Fruit fly (Drosophila melanogaster) whole organism, prepupa: ENCODE measurements around the gene CG9040.
A peak's percentile ranks its signal among the peaks of the same experiment; 100 is the strongest.

Source experiments
- Blimp-1 ChIP-seq: fragments of 200-800 bp; sonication (Bioruptor generic); optimal IDR thresholded peaks from 3 replicates; lab custom pipeline; 2017; ENCODE audit warnings: missing biosample characterization, missing genetic modification characterization, mild to moderate bottlenecking, moderate library complexity, missing genetic modification reagents
- CG10631 ChIP-seq: fragments of 200-800 bp; sonication (Bioruptor generic); optimal IDR thresholded peaks from 2 replicates; lab custom pipeline; 2016; ENCODE audit warnings: missing biosample characterization, missing genetic modification characterization
- CG11294 ChIP-seq: fragments of 200-800 bp; sonication (Bioruptor generic); IDR thresholded peaks from 2 replicates; pipeline ENCODE4 v1.3.6; 2022; ENCODE audit warnings: missing biosample characterization, missing genetic modification characterization
- CG11762 ChIP-seq: fragments of 200-800 bp; sonication (Bioruptor generic); optimal IDR thresholded peaks from 3 replicates; lab custom pipeline; 2016; ENCODE audit warnings: missing biosample characterization, missing genetic modification characterization; ENCODE audit not compliant: insufficient read depth
- CG1621 ChIP-seq: fragments of 200-800 bp; sonication (Bioruptor generic); optimal IDR thresholded peaks from 3 replicates; lab custom pipeline; 2018; ENCODE audit warnings: missing biosample characterization, mild to moderate bottlenecking, missing genetic modification characterization
- CG16779 ChIP-seq: fragments of 200-800 bp; sonication (Bioruptor generic); optimal IDR thresholded peaks from 3 replicates; lab custom pipeline; 2017; ENCODE audit warnings: missing biosample characterization, mild to moderate bottlenecking, missing genetic modification characterization
- CG3032 ChIP-seq: fragments of 200-800 bp; optimal IDR thresholded peaks from 2 replicates; lab custom pipeline; 2019; ENCODE audit warnings: missing biosample characterization, mild to moderate bottlenecking, missing genetic modification characterization, moderate library complexity
- CG32006 ChIP-seq: fragments of 200-800 bp; sonication (Bioruptor generic); optimal IDR thresholded peaks from 3 replicates; lab custom pipeline; 2017; ENCODE audit warnings: missing biosample characterization, mild to moderate bottlenecking, missing genetic modification characterization
- CG34406 ChIP-seq: fragments of 200-800 bp; sonication (Bioruptor generic); optimal IDR thresholded peaks from 3 replicates; lab custom pipeline; 2016; ENCODE audit warnings: missing biosample characterization, missing genetic modification characterization
- CG3919 ChIP-seq: fragments of 200-800 bp; sonication (Bioruptor generic); optimal IDR thresholded peaks from 3 replicates; lab custom pipeline; 2016; ENCODE audit warnings: missing biosample characterization, missing genetic modification characterization
- CG6163 ChIP-seq: fragments of 200-800 bp; sonication (Bioruptor generic); IDR thresholded peaks from 3 replicates; pipeline ENCODE4 v1.3.6; 2022; ENCODE audit warnings: missing biosample characterization, missing genetic modification characterization
- CG6276 ChIP-seq: fragments of 200-800 bp; sonication (Bioruptor generic); optimal IDR thresholded peaks from 2 replicates; lab custom pipeline; 2017; ENCODE audit warnings: missing biosample characterization, mild to moderate bottlenecking, missing genetic modification characterization
- CG6854 ChIP-seq: fragments of 200-800 bp; sonication (Bioruptor generic); optimal IDR thresholded peaks from 2 replicates; lab custom pipeline; 2017; ENCODE audit warnings: missing biosample characterization, mild to moderate bottlenecking, missing genetic modification characterization
- CG7368 ChIP-seq: fragments of 200-800 bp; sonication (Bioruptor generic); optimal IDR thresholded peaks from 3 replicates; lab custom pipeline; 2016; ENCODE audit warnings: missing biosample characterization, missing genetic modification characterization
- CG8319 ChIP-seq: fragments of 200-800 bp; sonication (Bioruptor generic); optimal IDR thresholded peaks from 3 replicates; lab custom pipeline; 2016; ENCODE audit warnings: missing biosample characterization, missing genetic modification characterization
- CG8632 ChIP-seq: fragments of 200-800 bp; sonication (Bioruptor generic); optimal IDR thresholded peaks from 3 replicates; lab custom pipeline; 2016; ENCODE audit warnings: missing biosample characterization, missing genetic modification characterization
- CG9139 ChIP-seq: fragments of 200-800 bp; sonication (Bioruptor generic); optimal IDR thresholded peaks from 3 replicates; lab custom pipeline; 2017; ENCODE audit warnings: missing biosample characterization, mild to moderate bottlenecking, missing genetic modification characterization
- Eip75B ChIP-seq: fragments of 200-800 bp; sonication (Bioruptor generic); optimal IDR thresholded peaks from 3 replicates; lab custom pipeline; 2016; ENCODE audit warnings: missing biosample characterization, missing genetic modification characterization
- Eip78C ChIP-seq: fragments of 200-800 bp; sonication (Bioruptor generic); peaks from one replicate; lab custom pipeline; 2016; ENCODE audit warnings: missing biosample characterization, missing genetic modification characterization
- Eip93F ChIP-seq: fragments of 200-800 bp; sonication (Bioruptor generic); optimal IDR thresholded peaks from 2 replicates; lab custom pipeline; 2016; ENCODE audit warnings: missing biosample characterization, mild to moderate bottlenecking, missing genetic modification characterization
- Ets96B ChIP-seq: fragments of 200-800 bp; optimal IDR thresholded peaks from 2 replicates; lab custom pipeline; 2019; ENCODE audit warnings: missing biosample characterization, mild to moderate bottlenecking, missing genetic modification characterization, moderate library complexity
- Gug ChIP-seq: fragments of 200-800 bp; sonication (Bioruptor generic); IDR thresholded peaks from 2 replicates; pipeline ENCODE4 v1.3.6; 2022; ENCODE audit warnings: missing biosample characterization, missing genetic modification characterization
- Hr39 ChIP-seq: fragments of 200-800 bp; sonication (Bioruptor generic); optimal IDR thresholded peaks from 2 replicates; lab custom pipeline; 2016; ENCODE audit warnings: missing biosample characterization, missing genetic modification characterization
- Hr4 ChIP-seq: fragments of 200-800 bp; sonication (Bioruptor generic); optimal IDR thresholded peaks from 3 replicates; lab custom pipeline; 2016; ENCODE audit warnings: missing biosample characterization, missing genetic modification characterization
- Lpt ChIP-seq: fragments of 200-800 bp; sonication (Bioruptor generic); optimal IDR thresholded peaks from 3 replicates; lab custom pipeline; 2016; ENCODE audit warnings: missing biosample characterization, missing genetic modification characterization
- Met ChIP-seq: fragments of 200-800 bp; sonication (Bioruptor generic); optimal IDR thresholded peaks from 3 replicates; lab custom pipeline; 2016; ENCODE audit warnings: missing biosample characterization, missing genetic modification characterization
- OdsH ChIP-seq: fragments of 200-800 bp; sonication (Bioruptor generic); optimal IDR thresholded peaks from 3 replicates; lab custom pipeline; 2016; ENCODE audit warnings: missing biosample characterization, missing genetic modification characterization
- Smox ChIP-seq: fragments of 200-800 bp; sonication (Bioruptor generic); optimal IDR thresholded peaks from 3 replicates; lab custom pipeline; 2016; ENCODE audit warnings: missing biosample characterization, missing genetic modification characterization
- Sox14 ChIP-seq: fragments of 200-800 bp; sonication (Bioruptor generic); optimal IDR thresholded peaks from 3 replicates; lab custom pipeline; 2016; ENCODE audit warnings: missing biosample characterization, missing genetic modification characterization
- Sox15 ChIP-seq: fragments of 200-800 bp; sonication (Bioruptor generic); optimal IDR thresholded peaks from 3 replicates; lab custom pipeline; 2016; ENCODE audit warnings: missing biosample characterization, missing genetic modification characterization
- achi ChIP-seq: fragments of 200-800 bp; sonication (Bioruptor generic); optimal IDR thresholded peaks from 3 replicates; lab custom pipeline; 2016; ENCODE audit warnings: missing biosample characterization, missing genetic modification characterization
- cyc ChIP-seq: fragments of 200-800 bp; sonication (Bioruptor generic); optimal IDR thresholded peaks from 3 replicates; lab custom pipeline; 2016; ENCODE audit warnings: missing biosample characterization, missing genetic modification characterization
- dac ChIP-seq: fragments of 200-800 bp; sonication (Bioruptor generic); optimal IDR thresholded peaks from 2 replicates; lab custom pipeline; 2017; ENCODE audit warnings: missing biosample characterization, mild to moderate bottlenecking, missing genetic modification characterization
- dsx ChIP-seq: fragments of 200-800 bp; optimal IDR thresholded peaks from 3 replicates; lab custom pipeline; 2019; ENCODE audit warnings: missing biosample characterization, mild to moderate bottlenecking, missing genetic modification characterization, moderate library complexity; ENCODE audit not compliant: poor library complexity, severe bottlenecking
- eg ChIP-seq: fragments of 200-800 bp; sonication (Bioruptor generic); IDR thresholded peaks from 3 replicates; pipeline ENCODE4 v1.3.6; 2022; ENCODE audit warnings: missing biosample characterization, missing genetic modification characterization
- esn ChIP-seq: fragments of 200-800 bp; sonication (Bioruptor generic); optimal IDR thresholded peaks from 2 replicates; lab custom pipeline; 2016; ENCODE audit warnings: missing biosample characterization, mild to moderate bottlenecking, missing genetic modification characterization, moderate library complexity
- fd85E ChIP-seq: fragments of 200-800 bp; sonication (Bioruptor generic); optimal IDR thresholded peaks from 3 replicates; lab custom pipeline; 2016; ENCODE audit warnings: missing biosample characterization, missing genetic modification characterization
- fkh ChIP-seq: fragments of 200-800 bp; sonication (Bioruptor generic); optimal IDR thresholded peaks from 3 replicates; lab custom pipeline; 2017; ENCODE audit warnings: missing biosample characterization, mild to moderate bottlenecking, missing genetic modification characterization, moderate library complexity
- lz ChIP-seq: fragments of 200-800 bp; sonication (Bioruptor generic); optimal IDR thresholded peaks from 3 replicates; lab custom pipeline; 2016; ENCODE audit warnings: missing biosample characterization, missing genetic modification characterization
- net ChIP-seq: fragments of 200-800 bp; sonication (Bioruptor generic); optimal IDR thresholded peaks from 3 replicates; lab custom pipeline; 2016; ENCODE audit warnings: missing biosample characterization, missing genetic modification characterization
- pdm3 ChIP-seq: fragments of 200-800 bp; sonication (Bioruptor generic); optimal IDR thresholded peaks from 3 replicates; lab custom pipeline; 2016; ENCODE audit warnings: missing biosample characterization, missing genetic modification characterization
- salr ChIP-seq, 2 experiments: fragments of 200-800 bp; sonication (Bioruptor generic); optimal IDR thresholded peaks; 3 replicates each; lab custom pipeline; 2016 to 2018; ENCODE audit warnings: missing biosample characterization in 2 of 2, missing genetic modification characterization in 2 of 2, mild to moderate bottlenecking in 1 of 2
- ss ChIP-seq, 2 experiments: fragments of 200-800 bp; sonication (Bioruptor generic); optimal IDR thresholded peaks; 2 replicates in 1 of 2; 3 replicates in 1 of 2; lab custom pipeline; 2017 to 2018; ENCODE audit warnings: mild to moderate bottlenecking in 2 of 2, missing biosample characterization in 2 of 2, missing genetic modification characterization in 2 of 2, moderate library complexity in 1 of 2
- topi ChIP-seq: fragments of 200-800 bp; sonication (Bioruptor generic); optimal IDR thresholded peaks from 3 replicates; lab custom pipeline; 2016; ENCODE audit warnings: missing biosample characterization, missing genetic modification characterization
- vri ChIP-seq: fragments of 200-800 bp; sonication (Bioruptor generic); optimal IDR thresholded peaks from 3 replicates; lab custom pipeline; 2016; ENCODE audit warnings: missing biosample characterization, mild to moderate bottlenecking, missing genetic modification characterization

CG9040 gene

DNA sequence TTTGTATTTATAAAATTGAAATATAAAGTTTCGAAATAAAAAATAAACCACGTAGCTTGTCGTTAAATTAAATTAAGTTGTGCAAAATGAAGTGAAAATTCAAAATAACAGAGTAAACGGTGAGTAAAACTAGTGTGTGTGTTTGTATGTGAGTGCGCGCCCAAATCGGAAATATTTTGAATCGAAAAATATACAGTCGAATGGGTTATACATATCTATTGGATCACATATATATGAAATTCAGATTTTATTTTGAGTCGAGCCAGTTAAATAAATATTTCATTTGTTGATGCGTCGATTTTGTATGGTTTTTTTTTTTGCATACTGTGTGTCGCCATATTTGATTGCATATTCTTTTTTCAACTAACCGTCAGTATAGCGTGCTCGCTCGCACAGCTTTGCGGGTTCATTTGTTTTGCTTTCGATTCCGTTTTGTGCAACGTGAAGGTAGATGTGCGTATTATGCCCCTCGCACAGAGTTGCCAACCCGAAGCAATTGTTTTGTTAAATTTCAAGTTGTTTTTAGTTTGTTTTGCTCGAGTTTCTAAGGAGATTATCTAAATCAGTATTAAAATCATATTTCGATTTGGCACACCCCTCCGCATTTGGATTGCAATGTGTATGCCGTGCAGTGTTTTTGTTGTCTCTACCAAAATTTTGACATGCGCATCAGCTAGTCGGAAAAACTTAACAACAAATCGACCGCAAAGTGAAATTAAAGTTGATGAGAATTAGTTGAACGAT lies 15.8 kb downstream of the CG9040 start (continued):
- TF ChIP-seq CG8632 (GFP tag; lab: Kevin White, UChicago) (no peak), CG7368 (GFP tag; lab: Kevin White, UChicago) (no peak), CG32006 (GFP tag; lab: Kevin White, UChicago) (peak; percentile 14), Eip75B (GFP tag; lab: Kevin White, UChicago) (peak; percentile 41), Ets96B (peak; percentile 31), achi (GFP tag; lab: Kevin White, UChicago) (no peak), CG11762 (GFP tag; lab: Kevin White, UChicago) (no peak), Smox (GFP tag; lab: Kevin White, UChicago) (peak; percentile 4), OdsH (no peak), Hr39 (GFP tag; lab: Kevin White, UChicago) (peak; percentile 15)
- TF ChIP-seq, all 60 proteins: peak for 22

DNA sequence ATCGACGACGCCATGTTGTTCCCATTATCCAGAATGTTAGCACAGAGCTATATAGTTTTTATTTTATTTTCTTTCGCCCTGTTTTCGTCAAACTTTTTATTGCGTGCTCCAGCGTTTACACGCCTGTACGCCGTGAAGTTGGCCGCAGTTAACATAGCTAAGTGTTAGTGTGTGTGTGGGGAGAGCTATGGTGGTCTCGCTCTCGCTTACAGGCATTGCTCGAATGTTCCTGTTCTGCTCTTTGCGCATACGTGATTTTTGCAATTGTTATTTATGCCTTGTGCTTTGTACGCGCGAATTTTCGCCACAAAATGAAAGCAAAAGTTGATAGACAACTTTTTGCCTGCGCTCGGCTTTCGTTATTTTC lies 16.3 kb downstream of the CG9040 start:
- TF ChIP-seq CG34406 (GFP tag; lab: Kevin White, UChicago) (no peak), CG1621 (tag; lab: Kevin White, UChicago) (peak; percentile 66), ss (GFP tag; optimal IDR thresholded peaks at IDR 0.05; lab: Kevin White, UChicago) (peak in 1 of 2 experiments; percentile 25), net (GFP tag; lab: Kevin White, UChicago) (peak; percentile 21), CG6276 (GFP tag; lab: Kevin White, UChicago) (no peak), CG9139 (GFP tag; lab: Kevin White, UChicago) (peak; percentile 26), CG10631 (GFP tag; lab: Kevin White, UChicago) (peak; percentile 1), CG16779 (no peak), salr (GFP tag; optimal IDR thresholded peaks at IDR 0.05; lab: Kevin White, UChicago) (peak in 1 of 2 experiments; percentile 33), lz (no peak), CG3919 (GFP tag; lab: Kevin White, UChicago) (no peak), Lpt (GFP tag; lab: Kevin White, UChicago) (peak; percentile 13), Eip78C (GFP tag; lab: Kevin White, UChicago) (peak; percentile 74), CG6163 (peak; percentile 95), dsx (peak; percentile 13), cyc (GFP tag; lab: Kevin White, UChicago) (no peak), topi (GFP tag; lab: Kevin White, UChicago) (peak; percentile 5), CG3032 (no peak), CG7368 (GFP tag; lab: Kevin White, UChicago) (no peak), Blimp-1 (GFP tag; lab: Kevin White, UChicago) (peak; percentile 96), CG8319 (GFP tag; lab: Kevin White, UChicago) (no peak), eg (GFP tag; lab: Robert Waterston, UW) (peak; percentile 34), CG11762 (GFP tag; lab: Kevin White, UChicago) (no peak), Met (peak; percentile 5), Ets96B (no peak), dac (GFP tag; lab: Kevin White, UChicago) (peak; percentile 21), CG6854 (GFP tag; lab: Kevin White, UChicago) (no peak), CG8632 (GFP tag; lab: Kevin White, UChicago) (peak; percentile 16), pdm3 (GFP tag; lab: Kevin White, UChicago) (peak; percentile 7), OdsH (no peak), fkh (GFP tag; lab: Kevin White, UChicago) (peak; percentile 24), Sox14 (GFP tag; lab: Kevin White, UChicago) (peak; percentile 35), fd85E (peak; percentile 4), esn (GFP tag; lab: Kevin White, UChicago) (peak; percentile 46), Sox15 (GFP tag; lab: Kevin White, UChicago) (no peak), achi (GFP tag; lab: Kevin White, UChicago) (no peak), Smox (GFP tag; lab: Kevin White, UChicago) (no peak), Gug (GFP tag; lab: Robert Waterston, UW) (no peak), CG11294 (no peak), Hr4 (GFP tag; lab: Kevin White, UChicago) (no peak), vri (peak; percentile 26), Eip93F (no peak)
